In the genomic region with DNA sequence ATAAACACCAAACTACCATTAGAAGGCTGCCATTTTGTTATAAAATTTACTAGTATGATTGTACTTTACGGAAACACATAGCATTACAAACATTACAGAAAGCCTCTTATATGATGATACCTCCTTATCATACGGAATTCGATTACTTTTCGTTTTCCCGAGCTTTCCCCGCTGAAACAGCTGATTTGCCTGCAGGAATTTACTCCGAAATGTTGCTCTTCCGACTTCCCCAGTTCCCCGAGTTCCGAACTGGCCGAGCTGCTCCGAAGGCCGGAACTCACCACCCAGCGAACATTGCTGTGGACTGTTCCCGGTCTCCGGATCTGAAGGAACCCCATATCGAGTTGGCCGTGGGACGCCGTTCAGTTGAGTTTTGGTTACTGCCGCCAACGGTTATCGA, we compare ENCODE assay signal across 2 fruit fly cellular contexts.
TF ChIP-seq lines count a peak whose summit lies in the region.

TSS of gene robo3 (plus strand) at position 379 of the 400 bp plus-strand sequence.

- no peak for TF ChIP-seq CTCF in whole organism, embryonic (GFP tag; optimal IDR thresholded peaks at IDR 0.05; lab: Kevin White, UChicago)

TF ChIP-seq in whole organism, adult, 20 proteins besides CTCF, POLR2A, EP300 and RAD21:
- TF ChIP-seq CG5204 (GFP tag; optimal IDR thresholded peaks at IDR 0.05; lab: Kevin White, UChicago) (no peak), pad (GFP tag; optimal IDR thresholded peaks at IDR 0.05; lab: Kevin White, UChicago) (peak; percentile 59)

TF ChIP-seq in whole organism, embryonic, 481 proteins besides CTCF, POLR2A, EP300 and RAD21:
- TF ChIP-seq scrt (GFP tag; optimal IDR thresholded peaks at IDR 0.05; lab: Kevin White, UChicago) (peak; percentile 36), tio (GFP tag; optimal IDR thresholded peaks at IDR 0.05; lab: Kevin White, UChicago) (no peak), tgo (GFP tag; IDR thresholded peaks at IDR 0.05; lab: Robert Waterston, UW) (no peak), repo (GFP tag; optimal IDR thresholded peaks at IDR 0.05; lab: Kevin White, UChicago) (no peak), crp (GFP tag; optimal IDR thresholded peaks at IDR 0.05; lab: Kevin White, UChicago) (peak in 1 of 2 experiments; percentile 3), CG11504 (tag; optimal IDR thresholded peaks at IDR 0.05; lab: Kevin White, UChicago) (peak; percentile 66), ewg (GFP tag; optimal IDR thresholded peaks at IDR 0.05; lab: Kevin White, UChicago) (no peak), Xrp1 (GFP tag; IDR thresholded peaks at IDR 0.05; lab: Robert Waterston, UW) (no peak), CG9932 (GFP tag; IDR thresholded peaks at IDR 0.05; lab: Robert Waterston, UW) (0 out of 2 replicates have a peak, but pooled peaks have one; percentile 10), pho (GFP tag; optimal IDR thresholded peaks at IDR 0.05; lab: Kevin White, UChicago) (no peak), psq (GFP tag; optimal IDR thresholded peaks at IDR 0.05; lab: Kevin White, UChicago) (no peak), ATbp (GFP tag; optimal IDR thresholded peaks at IDR 0.05; lab: Kevin White, UChicago) (no peak), nerfin-1 (tag; optimal IDR thresholded peaks at IDR 0.05; lab: Kevin White, UChicago) (peak; percentile 89), Bdp1 (GFP tag; optimal IDR thresholded peaks at IDR 0.05; lab: Kevin White, UChicago) (no peak), Hsf (GFP tag; optimal IDR thresholded peaks at IDR 0.05; lab: Kevin White, UChicago) (no peak), gsb-n (tag; optimal IDR thresholded peaks at IDR 0.05; lab: Kevin White, UChicago) (no peak), Deaf1 (tag; optimal IDR thresholded peaks at IDR 0.05; lab: Kevin White, UChicago) (peak; percentile 79), sd (tag; optimal IDR thresholded peaks at IDR 0.05; lab: Kevin White, UChicago) (peak; percentile 86), Bteb2 (GFP tag; optimal IDR thresholded peaks at IDR 0.05; lab: Kevin White, UChicago) (no peak), zen2 (GFP tag; IDR thresholded peaks at IDR 0.05; lab: Robert Waterston, UW; ENCODE audit: partially characterized antibody) (no peak)
